Worm (Caenorhabditis elegans) whole organism, L1 larva: ENCODE results near the gene mspn-1.
A peak's percentile ranks its signal among the peaks of the same experiment; 100 is the strongest.

ENCODE experiments used
- jun-1 ChIP-seq: fragments of 150-350 bp; optimal IDR thresholded peaks from 2 replicates; lab custom pipeline; 2014; ENCODE audit warnings: missing biosample characterization, missing genetic modification reagents, missing genetic modification characterization
- lin-39 ChIP-seq: fragments of 150-350 bp; optimal IDR thresholded peaks from 2 replicates; lab custom pipeline; 2014; ENCODE audit warnings: missing biosample characterization, missing genetic modification reagents, missing genetic modification characterization
- mab-9 ChIP-seq: fragments of 200-800 bp; sonication (Bioruptor generic); IDR thresholded peaks from 2 replicates; pipeline ENCODE4 v1.3.6; 2022; ENCODE audit warnings: missing genetic modification reagents, missing genetic modification characterization, missing compliant biosample characterization
- nhr-12 ChIP-seq: sonication (generic microtip); optimal IDR thresholded peaks from 2 replicates; lab custom pipeline; 2017; ENCODE audit warnings: missing biosample characterization, missing genetic modification characterization
- nhr-77 ChIP-seq: fragments of 150-350 bp; optimal IDR thresholded peaks from 2 replicates; lab custom pipeline; 2014; ENCODE audit warnings: missing biosample characterization, missing genetic modification characterization
- skn-1 ChIP-seq: fragments of 150-350 bp; optimal IDR thresholded peaks from 2 replicates; lab custom pipeline; 2014; ENCODE audit warnings: missing biosample characterization, missing genetic modification characterization
- sup-37 ChIP-seq: fragments of 200-800 bp; sonication (Bioruptor generic); optimal IDR thresholded peaks from 2 replicates; lab custom pipeline; 2018; ENCODE audit warnings: mild to moderate bottlenecking, missing genetic modification characterization, missing compliant biosample characterization
- tbx-2 ChIP-seq: sonication (generic microtip); optimal IDR thresholded peaks from 2 replicates; lab custom pipeline; 2016; ENCODE audit warnings: missing genetic modification characterization, missing compliant biosample characterization
- unc-86 ChIP-seq: sonication (generic microtip); optimal IDR thresholded peaks from 2 replicates; lab custom pipeline; 2016; ENCODE audit warnings: missing genetic modification characterization, missing compliant biosample characterization
- xbp-1 ChIP-seq: sonication (generic microtip); optimal IDR thresholded peaks from 2 replicates; lab custom pipeline; 2016; ENCODE audit warnings: missing genetic modification characterization, missing compliant biosample characterization
- ztf-11 ChIP-seq, 2 experiments: sonication (generic microtip); optimal IDR thresholded peaks; 2 replicates each; lab custom pipeline; 2016 to 2017; ENCODE audit warnings: missing genetic modification characterization in 2 of 2, missing biosample characterization in 1 of 2, missing compliant biosample characterization in 1 of 2

DNA sequence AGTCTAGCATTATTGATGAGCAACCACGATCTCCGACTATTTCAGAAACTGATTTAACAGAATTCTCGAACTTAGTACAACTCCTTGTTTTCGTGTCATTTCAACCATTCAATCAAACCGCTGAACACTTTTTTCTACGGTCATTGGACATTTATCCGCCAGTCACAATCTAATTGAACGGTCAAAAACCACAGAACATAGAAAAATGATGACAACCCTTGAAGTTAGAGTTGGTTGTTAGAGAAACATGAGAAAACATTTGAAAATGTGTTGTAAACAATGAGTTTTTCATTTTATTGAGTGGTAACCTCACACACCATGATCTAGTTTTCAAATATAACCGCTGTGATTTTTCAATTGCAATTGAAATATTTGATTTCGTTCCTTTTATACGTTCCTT is 33.3 kb upstream of the mspn-1 start:
- no peak for TF ChIP-seq nhr-12 (tag; lab: Kevin White, UChicago)
- TF ChIP-seq lin-39, result no peak
- no peak for TF ChIP-seq nhr-77
- TF ChIP-seq jun-1 (tag; lab: Kevin White, UChicago), result no peak
- TF ChIP-seq ztf-11 (tag; optimal IDR thresholded peaks at IDR 0.05; lab: Kevin White, UChicago), result no peak
- no peak for TF ChIP-seq xbp-1 (tag; lab: Kevin White, UChicago)
- TF ChIP-seq mab-9 (GFP tag; lab: Robert Waterston, UW), result no peak
- peak; percentile 55 for TF ChIP-seq skn-1 (tag; lab: Kevin White, UChicago)
- TF ChIP-seq sup-37 (GFP tag; lab: Kevin White, UChicago), result no peak
- TF ChIP-seq tbx-2, result no peak
- no peak for TF ChIP-seq unc-86 (tag; lab: Kevin White, UChicago)
